Fruit fly (Drosophila melanogaster): ENCODE data around the gene VhaAC39-2.

Gene VhaAC39-2

DNA sequence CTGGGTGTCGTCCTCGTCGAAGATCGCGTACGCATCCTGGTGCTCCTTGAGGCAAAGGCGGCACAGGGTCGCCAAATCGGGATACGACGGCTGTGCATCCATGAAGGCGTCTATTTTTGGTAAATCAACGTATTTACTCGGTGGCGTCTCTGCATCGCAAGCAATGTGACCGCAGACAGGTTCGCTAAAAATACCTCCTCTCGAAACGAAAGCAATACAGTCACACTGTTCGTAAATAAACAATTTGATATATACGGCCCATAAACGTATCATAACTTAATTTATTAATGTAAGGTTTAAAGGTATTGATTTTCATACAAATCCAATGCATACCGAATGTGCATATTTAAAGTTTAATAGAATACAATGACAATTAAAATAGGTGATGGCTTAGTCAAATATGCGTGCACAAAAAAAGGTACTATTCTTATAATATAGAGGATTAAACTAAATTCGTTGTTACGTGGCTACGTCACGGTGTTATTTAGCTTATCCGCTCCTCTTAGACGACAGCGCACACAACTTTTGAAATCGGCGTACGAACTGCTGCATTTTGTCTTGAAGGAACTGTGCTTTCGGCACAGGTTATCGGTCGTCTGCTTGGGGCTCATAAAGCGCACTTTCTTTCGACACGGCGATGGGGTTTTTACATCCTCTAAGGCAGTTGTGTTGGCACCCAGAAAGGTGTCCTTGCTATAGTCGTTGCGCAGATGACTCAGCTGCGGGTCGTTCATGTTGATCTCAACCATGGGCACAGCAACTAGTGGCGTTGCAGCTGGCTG, 32.7 kb downstream of the VhaAC39-2 start, which contains the start of gene CG31365 (continued):
- TF ChIP-seq ci (GFP tag; IDR thresholded peaks at IDR 0.05) (peak; percentile 24; the same call in 1 of the 3 replicates), CG13287 (GFP tag; IDR thresholded peaks at IDR 0.05; ENCODE audit: partially characterized antibody) (peak; percentile 66), CG13424 (tag; optimal IDR thresholded peaks at IDR 0.05) (no peak), Fer3 (tag; optimal IDR thresholded peaks at IDR 0.05) (no peak), PHDP (tag; optimal IDR thresholded peaks at IDR 0.05) (peak; percentile 1), nmo (GFP tag; optimal IDR thresholded peaks at IDR 0.05) (peak; percentile 8), CG6654 (GFP tag; optimal IDR thresholded peaks at IDR 0.05) (no peak), dmrt99B (tag; optimal IDR thresholded peaks at IDR 0.05) (no peak), CG12071 (GFP tag; optimal IDR thresholded peaks at IDR 0.05) (no peak), Camta (GFP tag; optimal IDR thresholded peaks at IDR 0.05) (no peak), Six4 (GFP tag; optimal IDR thresholded peaks at IDR 0.05) (no peak), CG33557 (GFP tag; optimal IDR thresholded peaks at IDR 0.05) (peak; percentile 6), Atf3 (GFP tag; optimal IDR thresholded peaks at IDR 0.05) (no peak), CG12744 (GFP tag; optimal IDR thresholded peaks at IDR 0.05) (no peak), CG17186 (GFP tag; optimal IDR thresholded peaks at IDR 0.05) (peak; percentile 2), nerfin-1 (tag; optimal IDR thresholded peaks at IDR 0.05) (peak; percentile 18), Opbp (GFP tag; IDR thresholded peaks at IDR 0.05; ENCODE audit: partially characterized antibody) (peak; percentile 24; the same call in 1 of the 3 replicates), Xbp1 (GFP tag; optimal IDR thresholded peaks at IDR 0.05) (no peak), row (GFP tag; IDR thresholded peaks at IDR 0.05) (peak; percentile 44; the same call in 2 of the 3 replicates), Bdp1 (GFP tag; optimal IDR thresholded peaks at IDR 0.05) (no peak), Lhr (GFP tag; optimal IDR thresholded peaks at IDR 0.05) (no peak), sna (GFP tag; IDR thresholded peaks at IDR 0.05; ENCODE audit: partially characterized antibody) (0 out of 2 replicates have a peak, but pooled peaks have one; percentile 24), CG2889 (GFP tag; IDR thresholded peaks at IDR 0.05) (no peak), E2f2 (GFP tag; IDR thresholded peaks at IDR 0.05) (peak; percentile 46), MESR4 (GFP tag; optimal IDR thresholded peaks at IDR 0.05) (peak; percentile 90), CG10321 (GFP tag; IDR thresholded peaks at IDR 0.05) (peak; percentile 11; the same call in 1 of the 2 replicates), stwl (tag; optimal IDR thresholded peaks at IDR 0.05) (peak; percentile 63), Ptx1 (GFP tag; IDR thresholded peaks at IDR 0.05) (no peak), CG4360 (GFP tag; IDR thresholded peaks at IDR 0.05) (no peak; the same call in 1 of the 2 replicates), CG8924 (tag; optimal IDR thresholded peaks at IDR 0.05) (peak; percentile 13), CG1603 (tag; optimal IDR thresholded peaks at IDR 0.05) (peak; percentile 40), schlank (tag; optimal IDR thresholded peaks at IDR 0.05) (no peak), sd (tag; optimal IDR thresholded peaks at IDR 0.05) (no peak), Med (GFP tag) (peak; percentile 73), CG9797 (GFP tag; optimal IDR thresholded peaks at IDR 0.05) (peak; percentile 64), Ssrp (tag; optimal IDR thresholded peaks at IDR 0.05) (no peak), CG14710 (tag; optimal IDR thresholded peaks at IDR 0.05) (peak; percentile 33)

- TF ChIP-seq toy (GFP tag; IDR thresholded peaks at IDR 0.05): no peak
- TF ChIP-seq run (tag; optimal IDR thresholded peaks at IDR 0.05): no peak
- no peak for TF ChIP-seq CG15269 (tag; optimal IDR thresholded peaks at IDR 0.05)
- no peak for TF ChIP-seq CG1647 (GFP tag; optimal IDR thresholded peaks at IDR 0.05)
- TF ChIP-seq kay (GFP tag; optimal IDR thresholded peaks at IDR 0.05): no peak
- no peak for TF ChIP-seq CG7928 (GFP tag; optimal IDR thresholded peaks at IDR 0.05)
- peak; percentile 43 for TF ChIP-seq sug (tag; optimal IDR thresholded peaks at IDR 0.05)
- TF ChIP-seq BEAF-32 (GFP tag; optimal IDR thresholded peaks at IDR 0.05): no peak
- peak; percentile 1 for TF ChIP-seq Fer1 (GFP tag; optimal IDR thresholded peaks at IDR 0.05)
- TF ChIP-seq vnd (GFP tag; IDR thresholded peaks at IDR 0.05; ENCODE audit: partially characterized antibody): 0 out of 3 replicates have a peak, but pooled peaks have one; percentile 10
- no peak for TF ChIP-seq trem (tag; optimal IDR thresholded peaks at IDR 0.05)
- TF ChIP-seq z (GFP tag; IDR thresholded peaks at IDR 0.05): 0 out of 3 replicates have a peak, but pooled peaks have one; percentile 42
- TF ChIP-seq CG11398 (GFP tag; optimal IDR thresholded peaks at IDR 0.05): no peak
Observed at dm6 chr3R:23120933-23121332, 38.2 kb downstream of the VhaAC39-2 start.

Data from whole organism, embryonic.